Fruit fly (Drosophila melanogaster) whole organism, pupa: ENCODE measurements around the gene CG2004.

Experiments
- CG10348 ChIP-seq: fragments of 200-800 bp; sonication (Bioruptor generic); IDR thresholded peaks from 2 replicates; pipeline ENCODE4 v1.3.6; 2022; ENCODE audit warnings: missing biosample characterization, missing genetic modification characterization
- CG12605 ChIP-seq: fragments of 200-800 bp; sonication (Bioruptor generic); IDR thresholded peaks from 2 replicates; pipeline ENCODE4 v1.3.6; 2022; ENCODE audit warnings: missing biosample characterization, missing genetic modification characterization
- CG13204 ChIP-seq: fragments of 200-800 bp; sonication (Bioruptor generic); optimal IDR thresholded peaks from 2 replicates; lab custom pipeline; 2018; ENCODE audit warnings: missing biosample characterization, mild to moderate bottlenecking, missing genetic modification characterization, moderate library complexity
- CG14655 ChIP-seq: fragments of 200-800 bp; sonication (Bioruptor generic); optimal IDR thresholded peaks from 3 replicates; lab custom pipeline; 2017; ENCODE audit warnings: mild to moderate bottlenecking, missing biosample characterization, missing genetic modification reagents, missing genetic modification characterization
- CG15710 ChIP-seq: fragments of 200-800 bp; sonication (Bioruptor generic); optimal IDR thresholded peaks from 2 replicates; lab custom pipeline; 2018; ENCODE audit warnings: missing biosample characterization, mild to moderate bottlenecking, missing genetic modification characterization, moderate library complexity
- CG17806 ChIP-seq: fragments of 200-800 bp; sonication (Bioruptor generic); optimal IDR thresholded peaks from 2 replicates; lab custom pipeline; 2018; ENCODE audit warnings: missing biosample characterization, mild to moderate bottlenecking, missing genetic modification characterization, moderate library complexity
- CG32121 ChIP-seq: fragments of 200-800 bp; sonication (Bioruptor generic); IDR thresholded peaks from 2 replicates; pipeline ENCODE4 v1.3.6; 2022; ENCODE audit warnings: missing biosample characterization, missing genetic modification characterization
- CG34367 ChIP-seq: fragments of 200-800 bp; sonication (Bioruptor generic); optimal IDR thresholded peaks from 2 replicates; lab custom pipeline; 2018; ENCODE audit warnings: missing biosample characterization, mild to moderate bottlenecking, missing genetic modification characterization
- CG4496 ChIP-seq: fragments of 200-800 bp; sonication (Bioruptor generic); IDR thresholded peaks from 3 replicates; pipeline ENCODE4 v1.3.6; 2022; ENCODE audit warnings: missing biosample characterization, missing genetic modification characterization
- CG8159 ChIP-seq: fragments of 200-800 bp; sonication (Bioruptor generic); optimal IDR thresholded peaks from 3 replicates; lab custom pipeline; 2018; ENCODE audit warnings: missing biosample characterization, mild to moderate bottlenecking, missing genetic modification characterization, moderate library complexity
- CG8301 ChIP-seq: fragments of 200-800 bp; sonication (Bioruptor generic); optimal IDR thresholded peaks from 2 replicates; lab custom pipeline; 2018; ENCODE audit warnings: missing biosample characterization, mild to moderate bottlenecking, missing genetic modification characterization
- CG9948 ChIP-seq: fragments of 200-800 bp; sonication (Bioruptor generic); optimal IDR thresholded peaks from 2 replicates; lab custom pipeline; 2018; ENCODE audit warnings: missing biosample characterization, mild to moderate bottlenecking, missing genetic modification characterization, moderate library complexity
- D1 ChIP-seq: fragments of 200-800 bp; sonication (Bioruptor generic); optimal IDR thresholded peaks from 2 replicates; lab custom pipeline; 2018; ENCODE audit warnings: missing biosample characterization, mild to moderate bottlenecking, missing genetic modification characterization, moderate library complexity
- EcR ChIP-seq: fragments of 200-800 bp; sonication (Bioruptor generic); optimal IDR thresholded peaks from 3 replicates; lab custom pipeline; 2019; ENCODE audit warnings: missing biosample characterization, missing genetic modification characterization, mild to moderate bottlenecking, moderate library complexity, missing genetic modification reagents
- Ets98B ChIP-seq: fragments of 200-800 bp; sonication (Bioruptor generic); IDR thresholded peaks from 2 replicates; pipeline ENCODE4 v1.3.6; 2022; ENCODE audit warnings: missing biosample characterization, missing genetic modification characterization
- Pif1A ChIP-seq: fragments of 200-800 bp; sonication (Bioruptor generic); optimal IDR thresholded peaks from 3 replicates; lab custom pipeline; 2016; ENCODE audit warnings: missing biosample characterization, missing genetic modification characterization
- Pif1B ChIP-seq: fragments of 200-800 bp; sonication (Bioruptor generic); optimal IDR thresholded peaks from 3 replicates; lab custom pipeline; 2016; ENCODE audit warnings: missing biosample characterization, missing genetic modification characterization
- Snoo ChIP-seq: fragments of 200-800 bp; sonication (Bioruptor generic); optimal IDR thresholded peaks from 3 replicates; lab custom pipeline; 2017; ENCODE audit warnings: missing biosample characterization, mild to moderate bottlenecking, missing genetic modification characterization, inconsistent platforms
- fd96Ca ChIP-seq: fragments of 200-800 bp; sonication (Bioruptor generic); IDR thresholded peaks from 3 replicates; pipeline ENCODE4 v1.3.6; 2022; ENCODE audit warnings: missing biosample characterization, missing genetic modification characterization
- gl ChIP-seq: fragments of 200-800 bp; sonication (Bioruptor generic); optimal IDR thresholded peaks from 2 replicates; lab custom pipeline; 2018; ENCODE audit warnings: missing biosample characterization, mild to moderate bottlenecking, missing genetic modification characterization
- rn ChIP-seq: fragments of 200-800 bp; sonication (Bioruptor generic); IDR thresholded peaks from 2 replicates; pipeline ENCODE4 v1.3.6; 2022; ENCODE audit warnings: missing biosample characterization, missing genetic modification characterization

The CG2004 gene

DNA sequence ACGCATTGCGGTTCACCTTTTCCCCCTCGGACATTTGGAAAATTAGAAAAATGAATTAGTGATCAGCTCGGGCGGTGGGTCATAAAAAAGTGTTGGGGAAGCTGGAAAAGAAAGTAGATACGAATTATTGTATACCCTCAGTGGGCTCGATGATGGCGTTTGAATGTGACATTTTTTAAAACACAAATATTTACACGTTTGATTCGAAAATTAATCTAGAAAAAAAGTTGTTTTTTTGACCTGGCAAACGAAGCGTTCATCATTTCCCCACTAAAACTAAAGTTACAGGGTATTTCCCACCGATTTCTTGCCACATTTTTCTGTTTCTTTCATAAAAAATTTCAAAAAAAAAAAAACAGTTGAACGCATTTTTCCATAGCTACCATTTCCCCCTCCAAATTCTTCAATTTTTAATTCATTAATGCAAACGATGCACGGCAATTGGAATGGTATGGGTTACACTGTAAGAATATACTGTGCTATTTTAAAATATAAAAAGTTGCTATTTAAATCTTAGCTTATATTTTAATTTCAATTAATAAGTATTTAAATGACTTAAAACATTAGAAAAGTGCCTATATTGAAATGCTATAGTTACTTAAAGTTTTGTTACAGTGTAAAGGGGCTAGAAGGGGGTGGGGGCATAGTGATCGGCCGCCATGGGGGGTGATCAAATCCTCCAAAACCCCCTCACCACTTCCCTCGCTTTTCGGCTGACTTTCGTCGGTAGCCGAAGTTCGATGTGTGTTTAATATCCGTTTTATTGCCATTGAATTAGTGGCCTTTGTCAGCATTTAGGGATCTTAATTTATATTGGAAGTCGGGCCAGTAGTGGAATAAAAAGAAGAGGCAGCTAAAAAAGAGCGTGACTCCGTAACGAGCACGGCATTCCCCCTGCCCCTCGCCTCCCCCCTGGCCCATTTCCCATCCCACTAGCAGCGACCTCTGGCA is 43.1 kb downstream of the CG2004 start:
- TF ChIP-seq CG9948 (tag; lab: Kevin White, UChicago) (no peak), CG10348 (GFP tag; lab: Robert Waterston, UW) (no peak), CG32121 (GFP tag; lab: Robert Waterston, UW) (no peak), CG4496 (GFP tag; lab: Robert Waterston, UW) (no peak), EcR (no peak)

DNA sequence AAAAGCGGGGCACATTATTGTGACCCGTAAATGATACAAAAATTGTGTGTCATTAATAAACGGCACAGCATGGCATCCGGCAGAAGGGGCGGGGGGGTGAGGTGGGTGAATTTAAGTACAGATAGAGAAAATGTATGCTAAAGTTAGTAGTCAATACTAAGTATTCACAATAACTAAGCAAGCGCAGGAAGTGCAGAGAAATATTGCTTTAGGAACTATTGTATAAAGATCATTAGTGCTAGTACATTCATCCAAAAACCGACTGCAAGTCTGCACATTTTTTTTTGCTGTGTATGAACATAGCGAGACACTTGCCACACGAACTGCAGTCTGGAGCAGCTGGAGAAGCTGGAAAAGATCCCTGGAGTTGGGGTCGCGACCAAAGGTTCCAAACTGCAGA is 45.3 kb downstream of the CG2004 start:
- TF ChIP-seq Pif1A (GFP tag; lab: Kevin White, UChicago) (no peak), Snoo (tag; lab: Kevin White, UChicago) (peak; percentile 15), D1 (tag; lab: Kevin White, UChicago) (no peak), CG34367 (no peak), CG8159 (tag; lab: Kevin White, UChicago) (peak; percentile 22), CG15710 (peak; percentile 29)
- TF ChIP-seq, all 21 proteins: peak for 3

- TF ChIP-seq Pif1A (GFP tag; lab: Kevin White, UChicago) (peak; percentile 21), Snoo (tag; lab: Kevin White, UChicago) (peak; percentile 51), CG14655 (GFP tag; lab: Kevin White, UChicago) (no peak), fd96Ca (GFP tag; lab: Robert Waterston, UW) (no peak), CG8159 (tag; lab: Kevin White, UChicago) (peak; percentile 5)
These were observed 47.0 kb downstream of the CG2004 start for dm6 chrX:8667709-8668108.

dm6 chrX:8667070-8667469 is 47.7 kb downstream of the CG2004 start:
- no peak for TF ChIP-seq CG12605 (GFP tag; lab: Robert Waterston, UW)
- no peak for TF ChIP-seq CG4496 (GFP tag; lab: Robert Waterston, UW)
- no peak for TF ChIP-seq D1 (tag; lab: Kevin White, UChicago)
- TF ChIP-seq CG32121 (GFP tag; lab: Robert Waterston, UW) = no peak
- TF ChIP-seq CG14655 (GFP tag; lab: Kevin White, UChicago) = no peak
- TF ChIP-seq Pif1B (GFP tag; lab: Kevin White, UChicago) = no peak

DNA sequence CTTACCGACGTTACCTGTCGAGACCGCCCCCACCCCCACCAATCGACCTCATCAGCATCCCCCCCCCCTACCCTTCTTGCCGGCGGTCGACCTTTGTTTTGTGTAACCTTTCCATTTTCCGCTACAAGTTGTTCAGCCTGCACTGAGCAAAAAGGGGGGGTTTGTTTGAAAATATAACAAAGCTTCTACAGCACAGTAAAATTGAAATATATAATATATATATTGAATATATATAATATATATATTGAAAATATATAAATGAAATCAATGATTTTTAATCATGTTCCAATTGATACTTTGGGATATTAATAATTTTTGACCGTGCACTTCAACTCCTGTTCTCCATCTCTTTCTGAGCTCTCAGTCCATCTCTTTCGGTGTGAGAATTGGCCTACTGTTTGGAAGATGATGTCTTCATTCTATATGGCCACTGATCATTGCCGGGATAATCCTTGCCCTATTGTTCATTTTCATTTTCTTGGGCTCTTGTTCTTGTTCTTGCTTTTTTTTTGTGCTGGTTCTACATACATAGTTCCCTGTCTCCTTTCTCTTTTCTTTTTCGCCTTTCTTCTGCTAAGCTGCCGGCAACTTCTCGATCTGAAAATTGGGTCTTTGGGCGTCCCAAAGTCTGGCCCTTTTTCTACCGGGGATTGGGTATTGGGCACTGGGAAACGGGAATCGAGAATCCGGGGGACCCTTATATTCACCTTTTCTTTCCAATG is 49.0 kb downstream of the CG2004 start:
- TF ChIP-seq CG14655 (GFP tag; lab: Kevin White, UChicago) = no peak
- no peak for TF ChIP-seq fd96Ca (GFP tag; lab: Robert Waterston, UW)
- TF ChIP-seq CG10348 (GFP tag; lab: Robert Waterston, UW) = no peak
- TF ChIP-seq CG9948 (tag; lab: Kevin White, UChicago) = no peak
- no peak for TF ChIP-seq CG17806
- no peak for TF ChIP-seq rn
- no peak for TF ChIP-seq CG4496 (GFP tag; lab: Robert Waterston, UW)
- no peak for TF ChIP-seq Snoo (tag; lab: Kevin White, UChicago)
- TF ChIP-seq CG13204 (GFP tag; lab: Kevin White, UChicago) = no peak
- TF ChIP-seq CG15710 = no peak
- TF ChIP-seq CG8159 (tag; lab: Kevin White, UChicago) = no peak
- no peak for TF ChIP-seq D1 (tag; lab: Kevin White, UChicago)
- TF ChIP-seq Ets98B (GFP tag; lab: Robert Waterston, UW) = no peak
- no peak for TF ChIP-seq Pif1B (GFP tag; lab: Kevin White, UChicago)
- TF ChIP-seq Pif1A (GFP tag; lab: Kevin White, UChicago) = no peak
- TF ChIP-seq CG8301 (tag; lab: Kevin White, UChicago) = no peak
- TF ChIP-seq EcR = no peak

- TF ChIP-seq CG10348 (GFP tag; lab: Robert Waterston, UW) (no peak), rn (no peak), Ets98B (GFP tag; lab: Robert Waterston, UW) (no peak), gl (no peak), CG14655 (GFP tag; lab: Kevin White, UChicago) (no peak), CG9948 (tag; lab: Kevin White, UChicago) (no peak), CG4496 (GFP tag; lab: Robert Waterston, UW) (no peak), CG12605 (GFP tag; lab: Robert Waterston, UW) (no peak), fd96Ca (GFP tag; lab: Robert Waterston, UW) (no peak)
- TF ChIP-seq, all 21 proteins: peak for 0
These were observed 50.9 kb downstream of the CG2004 start for dm6 chrX:8663795-8664194.
